Worm (Caenorhabditis elegans) whole organism, mixed stage, embryonic: ENCODE results near the gene K08F11.1.
A peak's percentile ranks its signal among the peaks of the same experiment; 100 is the strongest.

Source experiments
- ceh-39 ChIP-seq: fragments of 150-350 bp; optimal IDR thresholded peaks from 2 replicates; lab custom pipeline; 2014; ENCODE audit warnings: missing biosample characterization, missing genetic modification characterization
- ces-1 ChIP-seq: fragments of 150-350 bp; optimal IDR thresholded peaks from 2 replicates; lab custom pipeline; 2014; ENCODE audit warnings: missing biosample characterization, missing genetic modification reagents, missing genetic modification characterization
- ham-2 ChIP-seq: fragments of 200-800 bp; sonication (Bioruptor generic); optimal IDR thresholded peaks from 2 replicates; lab custom pipeline; 2018; ENCODE audit warnings: mild to moderate bottlenecking, missing genetic modification characterization, missing compliant biosample characterization
- mep-1 ChIP-seq: fragments of 150-350 bp; optimal IDR thresholded peaks from 2 replicates; lab custom pipeline; 2017; ENCODE audit warnings: missing biosample characterization, missing genetic modification reagents, missing genetic modification characterization, inconsistent platforms
- pha-4 ChIP-seq: fragments of 150-350 bp; optimal IDR thresholded peaks from 2 replicates; lab custom pipeline; 2018; ENCODE audit warnings: missing biosample characterization, missing genetic modification reagents, missing genetic modification characterization
- sptf-1 ChIP-seq: sonication (generic microtip); optimal IDR thresholded peaks from 2 replicates; lab custom pipeline; 2017; ENCODE audit warnings: mild to moderate bottlenecking, missing genetic modification characterization, moderate library complexity, missing compliant biosample characterization
- tbx-8 ChIP-seq: fragments of 200-800 bp; sonication (Bioruptor generic); optimal IDR thresholded peaks from 2 replicates; lab custom pipeline; 2018; ENCODE audit warnings: mild to moderate bottlenecking, missing genetic modification characterization, moderate library complexity, missing compliant biosample characterization
- unc-62 ChIP-seq: fragments of 150-350 bp; optimal IDR thresholded peaks from 2 replicates; lab custom pipeline; 2014; ENCODE audit warnings: missing biosample characterization, missing genetic modification reagents, missing genetic modification characterization

- peak; percentile 5 for TF ChIP-seq ces-1 (GFP tag; lab: Kevin White, UChicago)
- no peak for TF ChIP-seq ceh-39 (tag; lab: Kevin White, UChicago)
- no peak for TF ChIP-seq unc-62 (GFP tag; lab: Kevin White, UChicago)
- no peak for TF ChIP-seq pha-4 (tag; lab: Kevin White, UChicago)
- no peak for TF ChIP-seq tbx-8 (GFP tag; lab: Kevin White, UChicago)
- no peak for TF ChIP-seq ham-2 (GFP tag; lab: Kevin White, UChicago)
- no peak for TF ChIP-seq mep-1 (tag; lab: Kevin White, UChicago)
- TF ChIP-seq sptf-1 (tag; lab: Kevin White, UChicago), result no peak
Measured at ce11 chrIV:4712376-4712775, 12.3 kb upstream of the K08F11.1 start, which contains the start of gene yars-2.
